Worm (Caenorhabditis elegans): ENCODE measurements around the gene str-37.

Gene str-37

ce11 chrV:13327463-13327862 is at the start of gene str-37:
Gene str-37 (plus strand): TSS chrV:13327763.
- TF ChIP-seq R02D3.7 (tag; optimal IDR thresholded peaks at IDR 0.05) (no peak), hlh-11 (tag; optimal IDR thresholded peaks at IDR 0.05) (no peak), spr-1 (tag; optimal IDR thresholded peaks at IDR 0.05) (no peak), mep-1 (tag; optimal IDR thresholded peaks at IDR 0.05) (no peak), hmg-1.1 (GFP tag; IDR thresholded peaks at IDR 0.05) (no peak), mdt-29 (GFP tag; IDR thresholded peaks at IDR 0.05) (no peak), madf-5 (GFP tag; IDR thresholded peaks at IDR 0.05) (no peak), daf-8 (GFP tag; IDR thresholded peaks at IDR 0.05) (no peak), nhr-42 (GFP tag; IDR thresholded peaks at IDR 0.05) (no peak), F10B5.3 (tag; optimal IDR thresholded peaks at IDR 0.05) (no peak), F44E2.7 (GFP tag; IDR thresholded peaks at IDR 0.05) (no peak), F26F4.8 (GFP tag; conservative IDR thresholded peaks at IDR 0.05) (no peak), hlh-30 (tag; optimal IDR thresholded peaks at IDR 0.05; ENCODE audit: insufficient read depth) (no peak), nhr-111 (GFP tag; optimal IDR thresholded peaks at IDR 0.05) (no peak), vab-7 (GFP tag; IDR thresholded peaks at IDR 0.05) (no peak), lin-38 (GFP tag; IDR thresholded peaks at IDR 0.05) (no peak), aly-2 (tag; optimal IDR thresholded peaks at IDR 0.05) (no peak), ZK546.5 (tag; optimal IDR thresholded peaks at IDR 0.05) (no peak), Y105C5A.15 (GFP tag; IDR thresholded peaks at IDR 0.05) (no peak)

- TF ChIP-seq nhr-111 (GFP tag; optimal IDR thresholded peaks at IDR 0.05) (no peak), ces-1 (GFP tag; optimal IDR thresholded peaks at IDR 0.05) (no peak), unc-62 (GFP tag; optimal IDR thresholded peaks at IDR 0.05 in 1 of 2) (no peak), unc-62 (tag; optimal IDR thresholded peaks at IDR 0.05) (no peak), attf-4 (tag; optimal IDR thresholded peaks at IDR 0.05) (no peak), nhr-28 (tag; optimal IDR thresholded peaks at IDR 0.05) (peak; percentile 31), ceh-32 (tag; optimal IDR thresholded peaks at IDR 0.05; ENCODE audit: poor library complexity) (no peak), ztf-7 (tag; optimal IDR thresholded peaks at IDR 0.05) (no peak)
These were observed 47.2 kb upstream of the str-37 start for ce11 chrV:13280382-13280781.

- TF ChIP-seq ztf-7 (tag; optimal IDR thresholded peaks at IDR 0.05) (no peak), hmg-1.1 (GFP tag; IDR thresholded peaks at IDR 0.05) (no peak), lin-38 (GFP tag; IDR thresholded peaks at IDR 0.05) (no peak), daf-16 (GFP tag; optimal IDR thresholded peaks at IDR 0.05) (no peak), daf-16 (tag; optimal IDR thresholded peaks at IDR 0.05) (no peak), lin-13 (GFP tag; optimal IDR thresholded peaks at IDR 0.05) (no peak), T20F7.1 (GFP tag; optimal IDR thresholded peaks at IDR 0.05) (no peak), nhr-48 (tag; optimal IDR thresholded peaks at IDR 0.05) (no peak), nhr-25 (tag; optimal IDR thresholded peaks at IDR 0.05; ENCODE audit: borderline replicate concordance, insufficient read depth) (no peak), Y48G9A.11 (GFP tag; IDR thresholded peaks at IDR 0.05) (no peak), madf-5 (GFP tag; IDR thresholded peaks at IDR 0.05) (no peak), ces-1 (GFP tag; optimal IDR thresholded peaks at IDR 0.05) (no peak), mes-2 (tag; optimal IDR thresholded peaks at IDR 0.05; ENCODE audit: poor library complexity, severe bottlenecking) (no peak), nhr-6 (tag; optimal IDR thresholded peaks at IDR 0.05) (no peak)
These were observed 44.6 kb upstream of the str-37 start for ce11 chrV:13282958-13283357.

- TF ChIP-seq zip-2 (tag; optimal IDR thresholded peaks at IDR 0.05) (no peak), ztf-11 (tag; optimal IDR thresholded peaks at IDR 0.05) (no peak), ama-1 (optimal IDR thresholded peaks at IDR 0.05) (no peak), nhr-77 (tag; optimal IDR thresholded peaks at IDR 0.05) (no peak), saeg-2 (GFP tag; IDR thresholded peaks at IDR 0.05) (no peak), unc-130 (GFP tag; optimal IDR thresholded peaks at IDR 0.05) (no peak), nhr-11 (tag; optimal IDR thresholded peaks at IDR 0.05) (peak; percentile 27), nhr-28 (tag; optimal IDR thresholded peaks at IDR 0.05) (peak; percentile 33), hif-1 (tag; optimal IDR thresholded peaks at IDR 0.05) (no peak), ceh-32 (tag; optimal IDR thresholded peaks at IDR 0.05; ENCODE audit: poor library complexity) (no peak), ctbp-1 (GFP tag; IDR thresholded peaks at IDR 0.05) (no peak), zfp-2 (tag; optimal IDR thresholded peaks at IDR 0.05) (no peak), gei-8 (GFP tag; optimal IDR thresholded peaks at IDR 0.05) (no peak)
These were observed 42.3 kb upstream of the str-37 start for ce11 chrV:13285284-13285683.

Data from whole organism, L4 larva.